Fruit fly (Drosophila melanogaster) whole organism, embryonic: ENCODE data around the gene Sec20.

ENCODE experiments used
- Atf6 ChIP-seq: fragments of 200-800 bp; sonication (Bioruptor generic); IDR thresholded peaks from 2 replicates; pipeline ENCODE4 v1.3.6; 2022; ENCODE audit warnings: missing biosample characterization, missing genetic modification characterization
- BEAF-32 ChIP-seq: fragments of 200-800 bp; sonication (Bioruptor generic); optimal IDR thresholded peaks from 3 replicates; lab custom pipeline; 2017; ENCODE audit warnings: missing biosample characterization, missing genetic modification characterization, mild to moderate bottlenecking, moderate library complexity, missing genetic modification reagents
- CG10209 ChIP-seq: fragments of 200-800 bp; sonication (Bioruptor generic); optimal IDR thresholded peaks from 3 replicates; lab custom pipeline; 2017; ENCODE audit warnings: missing biosample characterization, mild to moderate bottlenecking, missing genetic modification characterization, missing genetic modification reagents
- CG1233 ChIP-seq: fragments of 200-800 bp; sonication (Bioruptor generic); optimal IDR thresholded peaks from 4 replicates; lab custom pipeline; 2018; ENCODE audit warnings: missing biosample characterization, mild to moderate bottlenecking, missing genetic modification characterization
- CG14014 ChIP-seq: fragments of 200-800 bp; sonication (Bioruptor generic); IDR thresholded peaks from 2 replicates; pipeline ENCODE4 v1.3.6; 2022; ENCODE audit warnings: missing biosample characterization, missing genetic modification characterization
- CG14050 ChIP-seq: fragments of 200-800 bp; sonication (Bioruptor generic); IDR thresholded peaks from 3 replicates; pipeline ENCODE4 v1.3.6; 2022; ENCODE audit warnings: missing biosample characterization, missing genetic modification characterization
- CG14667 ChIP-seq: fragments of 200-800 bp; sonication (Bioruptor generic); IDR thresholded peaks from 2 replicates; pipeline ENCODE4 v1.3.6; 2022; ENCODE audit warnings: missing biosample characterization, missing genetic modification characterization
- CG15011 ChIP-seq: fragments of 200-800 bp; sonication (Bioruptor generic); optimal IDR thresholded peaks from 3 replicates; lab custom pipeline; 2018; ENCODE audit warnings: missing biosample characterization, mild to moderate bottlenecking, missing genetic modification characterization
- CG15601 ChIP-seq: fragments of 200-800 bp; sonication (Bioruptor generic); optimal IDR thresholded peaks from 3 replicates; lab custom pipeline; 2019; ENCODE audit warnings: missing biosample characterization, mild to moderate bottlenecking, missing genetic modification characterization, moderate library complexity
- CG1647 ChIP-seq: fragments of 200-800 bp; sonication (Bioruptor generic); optimal IDR thresholded peaks from 3 replicates; lab custom pipeline; 2016; ENCODE audit warnings: missing biosample characterization, missing genetic modification characterization
- CG17912 ChIP-seq: fragments of 200-800 bp; sonication (Bioruptor generic); optimal IDR thresholded peaks from 2 replicates; lab custom pipeline; 2018; ENCODE audit warnings: missing biosample characterization, mild to moderate bottlenecking, missing genetic modification characterization
- CG18599 ChIP-seq: fragments of 200-800 bp; sonication (Bioruptor generic); optimal IDR thresholded peaks from 3 replicates; lab custom pipeline; 2017; ENCODE audit warnings: missing biosample characterization, missing genetic modification characterization, mild to moderate bottlenecking, moderate library complexity, missing genetic modification reagents
- CG2116 ChIP-seq: fragments of 200-800 bp; sonication (Bioruptor generic); optimal IDR thresholded peaks from 3 replicates; lab custom pipeline; 2018; ENCODE audit warnings: missing biosample characterization, mild to moderate bottlenecking, missing genetic modification characterization
- CG2712 ChIP-seq: fragments of 200-800 bp; optimal IDR thresholded peaks from 3 replicates; lab custom pipeline; 2019; ENCODE audit warnings: missing biosample characterization, mild to moderate bottlenecking, missing genetic modification characterization, moderate library complexity
- CG31224 ChIP-seq: fragments of 200-800 bp; sonication (Bioruptor generic); IDR thresholded peaks from 2 replicates; pipeline ENCODE4 v1.3.6; 2022; ENCODE audit warnings: missing biosample characterization, missing genetic modification characterization
- CG31365 ChIP-seq: fragments of 200-800 bp; sonication (Bioruptor generic); optimal IDR thresholded peaks from 2 replicates; lab custom pipeline; 2018; ENCODE audit warnings: missing biosample characterization, mild to moderate bottlenecking, missing genetic modification characterization
- CG34422 ChIP-seq: fragments of 200-800 bp; sonication (Bioruptor generic); IDR thresholded peaks from 3 replicates; pipeline ENCODE4 v1.3.6; 2022; ENCODE audit warnings: missing biosample characterization, missing genetic modification characterization
- CG3995 ChIP-seq: fragments of 200-800 bp; sonication (Bioruptor generic); optimal IDR thresholded peaks from 3 replicates; lab custom pipeline; 2016; ENCODE audit warnings: missing biosample characterization, missing genetic modification characterization
- CG4617 ChIP-seq: fragments of 200-800 bp; sonication (Bioruptor generic); optimal IDR thresholded peaks from 3 replicates; lab custom pipeline; 2016; ENCODE audit warnings: missing biosample characterization, missing genetic modification characterization, borderline replicate concordance
- CG6272 ChIP-seq: fragments of 200-800 bp; sonication (Bioruptor generic); IDR thresholded peaks from 2 replicates; pipeline ENCODE4 v1.3.6; 2022; ENCODE audit warnings: missing biosample characterization, missing genetic modification characterization
- CG8359 ChIP-seq: fragments of 200-800 bp; sonication (Bioruptor generic); optimal IDR thresholded peaks from 2 replicates; lab custom pipeline; 2017; ENCODE audit warnings: missing biosample characterization, mild to moderate bottlenecking, missing genetic modification characterization, borderline replicate concordance
- Chrac-16 ChIP-seq: fragments of 200-800 bp; sonication (Bioruptor generic); optimal IDR thresholded peaks from 3 replicates; lab custom pipeline; 2016; ENCODE audit warnings: missing biosample characterization, missing genetic modification characterization
- CoRest ChIP-seq: fragments of 200-800 bp; sonication (Bioruptor generic); optimal IDR thresholded peaks from 3 replicates; lab custom pipeline; 2018; ENCODE audit warnings: missing biosample characterization, mild to moderate bottlenecking, missing genetic modification characterization, moderate library complexity
- ERR ChIP-seq: fragments of 200-800 bp; sonication (Bioruptor generic); optimal IDR thresholded peaks from 2 replicates; lab custom pipeline; 2016; ENCODE audit warnings: missing biosample characterization, missing genetic modification characterization
- HmgD ChIP-seq: fragments of 200-800 bp; sonication (Bioruptor generic); optimal IDR thresholded peaks from 3 replicates; lab custom pipeline; 2016; ENCODE audit warnings: missing biosample characterization, missing genetic modification characterization
- HmgZ ChIP-seq: fragments of 200-800 bp; sonication (Bioruptor generic); optimal IDR thresholded peaks from 2 replicates; lab custom pipeline; 2018; ENCODE audit warnings: missing biosample characterization, mild to moderate bottlenecking, missing genetic modification characterization
- Hmr ChIP-seq: fragments of 200-800 bp; sonication (Bioruptor generic); optimal IDR thresholded peaks from 3 replicates; lab custom pipeline; 2017; ENCODE audit warnings: mild to moderate bottlenecking, missing biosample characterization, missing genetic modification reagents, missing genetic modification characterization
- Hr39 ChIP-seq: fragments of >200 bp; optimal IDR thresholded peaks from 2 replicates; lab custom pipeline; 2017
- Mad ChIP-seq: fragments of 200-800 bp; sonication (Bioruptor generic); optimal IDR thresholded peaks from 2 replicates; lab custom pipeline; 2016; ENCODE audit warnings: missing biosample characterization, missing genetic modification characterization
- Myb ChIP-seq: fragments of 200-800 bp; sonication (Bioruptor generic); optimal IDR thresholded peaks from 2 replicates; lab custom pipeline; 2016; ENCODE audit warnings: missing biosample characterization, missing genetic modification characterization
- Oaz ChIP-seq: fragments of 200-800 bp; sonication (Bioruptor generic); IDR thresholded peaks from 2 replicates; pipeline ENCODE4 v1.3.6; 2022; ENCODE audit warnings: missing biosample characterization, missing genetic modification characterization
- ab ChIP-seq: fragments of 200-800 bp; sonication (Bioruptor generic); optimal IDR thresholded peaks from 2 replicates; lab custom pipeline; 2016; ENCODE audit warnings: missing biosample characterization, missing genetic modification characterization
- amos ChIP-seq: fragments of 200-800 bp; sonication (Bioruptor generic); IDR thresholded peaks from 2 replicates; pipeline ENCODE4 v1.3.6; 2022; ENCODE audit warnings: missing biosample characterization, missing genetic modification characterization; ENCODE audit not compliant: partially characterized antibody
- crp ChIP-seq, 2 experiments: fragments of 200-800 bp; sonication (Bioruptor generic); optimal IDR thresholded peaks; 2 replicates in 1 of 2; 3 replicates in 1 of 2; lab custom pipeline; 2017; ENCODE audit warnings: missing biosample characterization in 2 of 2, missing genetic modification characterization in 2 of 2, mild to moderate bottlenecking in 1 of 2, moderate library complexity in 1 of 2
- fd64A ChIP-seq: fragments of 200-800 bp; sonication (Bioruptor generic); optimal IDR thresholded peaks from 3 replicates; lab custom pipeline; 2018; ENCODE audit warnings: missing biosample characterization, mild to moderate bottlenecking, missing genetic modification characterization
- ftz-f1 ChIP-seq: fragments of 200-800 bp; sonication (Bioruptor generic); optimal IDR thresholded peaks from 2 replicates; lab custom pipeline; 2016; ENCODE audit warnings: missing biosample characterization, missing genetic modification characterization
- gcm2 ChIP-seq: fragments of 200-800 bp; sonication (Bioruptor generic); optimal IDR thresholded peaks from 2 replicates; lab custom pipeline; 2016; ENCODE audit warnings: missing biosample characterization, missing genetic modification characterization
- gfzf ChIP-seq: fragments of 200-800 bp; sonication (Bioruptor generic); optimal IDR thresholded peaks from 2 replicates; lab custom pipeline; 2016; ENCODE audit warnings: missing biosample characterization, mild to moderate bottlenecking, missing genetic modification characterization, moderate library complexity
- gro ChIP-seq: fragments of 200-800 bp; sonication (Bioruptor generic); optimal IDR thresholded peaks from 2 replicates; lab custom pipeline; 2016; ENCODE audit warnings: missing biosample characterization, missing genetic modification characterization
- gt ChIP-seq: fragments of 200-800 bp; sonication (Bioruptor generic); IDR thresholded peaks from 2 replicates; pipeline ENCODE4 v1.3.6; 2022; ENCODE audit warnings: missing biosample characterization, missing genetic modification characterization
- ind ChIP-seq: fragments of 200-800 bp; sonication (Bioruptor generic); optimal IDR thresholded peaks from 3 replicates; lab custom pipeline; 2016; ENCODE audit warnings: missing biosample characterization, missing genetic modification characterization
- kni ChIP-seq: fragments of 200-800 bp; sonication (Bioruptor generic); optimal IDR thresholded peaks from 3 replicates; lab custom pipeline; 2017; ENCODE audit warnings: mild to moderate bottlenecking, missing biosample characterization, missing genetic modification reagents, missing genetic modification characterization
- phol ChIP-seq: fragments of 200-800 bp; sonication (Bioruptor generic); optimal IDR thresholded peaks from 3 replicates; lab custom pipeline; 2018; ENCODE audit warnings: missing biosample characterization, mild to moderate bottlenecking, missing genetic modification characterization, moderate library complexity
- scrt ChIP-seq: fragments of 200-800 bp; sonication (Bioruptor generic); optimal IDR thresholded peaks from 2 replicates; lab custom pipeline; 2018; ENCODE audit warnings: missing biosample characterization, mild to moderate bottlenecking, missing genetic modification characterization, moderate library complexity
- slbo ChIP-seq: fragments of 200-800 bp; sonication (Bioruptor generic); IDR thresholded peaks from 2 replicates; pipeline ENCODE4 v1.3.6; 2022; ENCODE audit warnings: missing biosample characterization, missing genetic modification characterization
- sug ChIP-seq: fragments of 200-800 bp; optimal IDR thresholded peaks from 2 replicates; lab custom pipeline; 2019; ENCODE audit warnings: missing biosample characterization, mild to moderate bottlenecking, missing genetic modification characterization, moderate library complexity
- tgo ChIP-seq: fragments of 200-800 bp; sonication (Bioruptor generic); IDR thresholded peaks from 3 replicates; pipeline ENCODE4 v1.3.6; 2022; ENCODE audit warnings: missing biosample characterization, missing genetic modification characterization
- vvl ChIP-seq: fragments of 200-800 bp; sonication (Bioruptor generic); IDR thresholded peaks from 2 replicates; pipeline ENCODE4 v1.3.6; 2022; ENCODE audit warnings: missing biosample characterization, missing genetic modification characterization
- zen ChIP-seq: fragments of 200-800 bp; sonication (Bioruptor generic); optimal IDR thresholded peaks from 3 replicates; lab custom pipeline; 2018; ENCODE audit warnings: missing biosample characterization, mild to moderate bottlenecking, missing genetic modification characterization, moderate library complexity

Gene Sec20

DNA sequence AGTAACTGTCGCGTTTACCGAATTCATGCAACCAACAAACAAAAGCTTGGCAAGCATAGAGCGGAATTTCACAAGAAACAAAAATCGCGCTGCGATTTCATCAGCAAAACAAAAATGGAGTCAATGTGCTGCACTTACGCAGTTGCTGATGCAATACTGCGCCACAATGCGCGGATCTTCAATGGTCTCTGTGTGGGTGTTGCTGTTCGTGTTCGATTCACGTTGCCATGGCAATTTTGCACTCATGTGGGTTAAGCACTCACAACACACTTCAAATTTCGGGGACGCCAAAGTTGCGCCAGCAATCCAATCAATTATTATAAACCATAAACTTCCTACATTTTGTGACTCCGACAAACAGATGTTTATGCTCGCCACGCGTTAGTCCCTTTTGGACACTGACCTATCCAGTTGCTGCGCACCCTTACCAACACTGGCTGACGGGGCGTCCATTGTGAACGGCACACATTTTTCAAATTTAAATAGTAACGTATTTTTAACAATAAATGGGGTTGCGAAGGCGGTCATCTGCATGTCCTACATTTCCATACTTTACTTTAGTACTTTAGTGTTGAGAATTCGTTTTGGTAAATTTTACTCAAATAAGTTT is 37.8 kb upstream of the Sec20 start, which contains the start of gene CG2017 (continued):
- TF ChIP-seq CG18599 (GFP tag; lab: Kevin White, UChicago): peak; percentile 52
- peak; percentile 26; the same call in 1 of the 3 replicates for TF ChIP-seq CG14050 (GFP tag; lab: Robert Waterston, UW)
- peak; percentile 41 for TF ChIP-seq Chrac-16 (GFP tag; lab: Kevin White, UChicago)
- peak; percentile 36 for TF ChIP-seq Hmr (GFP tag; lab: Kevin White, UChicago)
- TF ChIP-seq BEAF-32 (GFP tag; lab: Kevin White, UChicago): peak; percentile 50
- peak; percentile 29 for TF ChIP-seq CG1233 (GFP tag; lab: Kevin White, UChicago)
- peak; percentile 84 for TF ChIP-seq CG4617 (GFP tag; lab: Kevin White, UChicago)
- TF ChIP-seq CG2712 (tag; lab: Kevin White, UChicago): peak; percentile 100
- peak; percentile 100 for TF ChIP-seq Myb (GFP tag; lab: Kevin White, UChicago)
- peak; percentile 66 for TF ChIP-seq CoRest
- peak; percentile 57 for TF ChIP-seq CG17912 (GFP tag; lab: Kevin White, UChicago)
- TF ChIP-seq CG3995 (GFP tag; lab: Kevin White, UChicago): peak; percentile 30
- TF ChIP-seq gfzf (GFP tag; lab: Kevin White, UChicago): peak; percentile 92
- TF ChIP-seq CG2116 (GFP tag; lab: Kevin White, UChicago): peak; percentile 76
- TF ChIP-seq kni (GFP tag; lab: Kevin White, UChicago): peak; percentile 8
- no peak for TF ChIP-seq CG31365
- peak; percentile 37 for TF ChIP-seq ftz-f1
- TF ChIP-seq crp (GFP tag; optimal IDR thresholded peaks at IDR 0.05; lab: Kevin White, UChicago): peak; percentile 76 to 98
- TF ChIP-seq gcm2: no peak
- no peak for TF ChIP-seq Hr39
- TF ChIP-seq CG14667 (GFP tag; lab: Robert Waterston, UW): no peak
- peak; percentile 35 for TF ChIP-seq sug
- peak; percentile 31 for TF ChIP-seq CG1647 (GFP tag; lab: Kevin White, UChicago)
- TF ChIP-seq CG31224 (GFP tag; lab: Robert Waterston, UW): 0 out of 2 replicates have a peak, but pooled peaks have one; percentile 17
- TF ChIP-seq fd64A (GFP tag; lab: Kevin White, UChicago): no peak
- no peak for TF ChIP-seq CG8359 (GFP tag; lab: Kevin White, UChicago)
- TF ChIP-seq ab: peak; percentile 19
- no peak for TF ChIP-seq CG15601 (tag; lab: Kevin White, UChicago)
- peak; percentile 57 for TF ChIP-seq Mad (GFP tag; lab: Kevin White, UChicago)
- 0 out of 3 replicates have a peak, but pooled peaks have one; percentile 33 for TF ChIP-seq tgo (GFP tag; lab: Robert Waterston, UW)
- TF ChIP-seq gt: no peak
- TF ChIP-seq slbo (GFP tag; lab: Robert Waterston, UW): peak; percentile 73
- TF ChIP-seq gro: peak; percentile 45
- TF ChIP-seq scrt (GFP tag; lab: Kevin White, UChicago): peak; percentile 18
- TF ChIP-seq CG14014 (GFP tag; lab: Robert Waterston, UW): peak; percentile 18; the same call in 1 of the 2 replicates
- TF ChIP-seq Atf6 (GFP tag; lab: Robert Waterston, UW): peak; percentile 36; the same call in 1 of the 2 replicates
- peak; percentile 29 for TF ChIP-seq ERR (GFP tag; lab: Kevin White, UChicago)
- TF ChIP-seq Oaz (GFP tag; lab: Robert Waterston, UW): no peak
- peak; percentile 25 for TF ChIP-seq ind (GFP tag; lab: Kevin White, UChicago)
- TF ChIP-seq HmgD (GFP tag; lab: Kevin White, UChicago): peak; percentile 60
- 0 out of 2 replicates have a peak, but pooled peaks have one; percentile 18 for TF ChIP-seq CG6272
- TF ChIP-seq phol (tag; lab: Kevin White, UChicago): peak; percentile 84
- peak; percentile 75 for TF ChIP-seq HmgZ
- TF ChIP-seq CG10209 (GFP tag; lab: Kevin White, UChicago): peak; percentile 43
- TF ChIP-seq CG15011: no peak
- TF ChIP-seq vvl (GFP tag; lab: Robert Waterston, UW): peak; percentile 81
- peak; percentile 20 for TF ChIP-seq zen
- TF ChIP-seq amos (GFP tag; lab: Robert Waterston, UW): peak; percentile 46; the same call in 1 of the 2 replicates
- TF ChIP-seq CG34422: peak; percentile 75
